Worm (Caenorhabditis elegans): ENCODE data around the gene M163.9.

The M163.9 gene

ce11 chrX:14500422-14501058, 31.2 kb downstream of the M163.9 start (continued):
- TF ChIP-seq tra-1 (GFP tag; IDR thresholded peaks at IDR 0.05), result peak; percentile 99

ce11 chrX:14502116-14502587, 32.8 kb downstream of the M163.9 start:
- TF ChIP-seq dpl-1 (GFP tag; optimal IDR thresholded peaks at IDR 0.05) (peak; percentile 12), daf-12 (tag; optimal IDR thresholded peaks at IDR 0.05) (no peak), egl-27 (tag; optimal IDR thresholded peaks at IDR 0.05) (no peak), pqm-1 (tag; optimal IDR thresholded peaks at IDR 0.05) (peak; percentile 76), dmd-8 (GFP tag; IDR thresholded peaks at IDR 0.05) (no peak), gei-8 (GFP tag; optimal IDR thresholded peaks at IDR 0.05) (peak; percentile 77), mes-2 (tag; optimal IDR thresholded peaks at IDR 0.05; ENCODE audit: poor library complexity, severe bottlenecking) (no peak), spr-3 (GFP tag; optimal IDR thresholded peaks at IDR 0.05) (no peak), nhr-77 (tag; optimal IDR thresholded peaks at IDR 0.05) (peak; percentile 76), snpc-4 (tag; optimal IDR thresholded peaks at IDR 0.05) (no peak), ama-1 (optimal IDR thresholded peaks at IDR 0.05) (no peak), fkh-10 (GFP tag; optimal IDR thresholded peaks at IDR 0.05) (no peak), T26A8.4 (GFP tag; IDR thresholded peaks at IDR 0.05) (no peak), ctbp-1 (GFP tag; IDR thresholded peaks at IDR 0.05) (no peak), arid-1 (GFP tag; conservative IDR thresholded peaks at IDR 0.05) (no peak), pha-4 (GFP tag; IDR thresholded peaks at IDR 0.05) (no peak), pha-4 (tag; optimal IDR thresholded peaks at IDR 0.05) (no peak), zip-11 (GFP tag; IDR thresholded peaks at IDR 0.05) (no peak), ceh-32 (tag; optimal IDR thresholded peaks at IDR 0.05; ENCODE audit: poor library complexity) (no peak), mdl-1 (tag; optimal IDR thresholded peaks at IDR 0.05) (peak in 1 of 2 experiments; percentile 81), nhr-76 (tag; optimal IDR thresholded peaks at IDR 0.05) (no peak), daf-8 (GFP tag; IDR thresholded peaks at IDR 0.05) (no peak), ceh-20 (GFP tag; IDR thresholded peaks at IDR 0.05) (peak; percentile 96), R02D3.7 (tag; optimal IDR thresholded peaks at IDR 0.05) (no peak), nhr-48 (tag; optimal IDR thresholded peaks at IDR 0.05) (peak; percentile 92), unc-39 (tag; optimal IDR thresholded peaks at IDR 0.05) (no peak), lin-15B (tag; optimal IDR thresholded peaks at IDR 0.05) (no peak), tag-97 (GFP tag; IDR thresholded peaks at IDR 0.05) (no peak), tra-1 (GFP tag; IDR thresholded peaks at IDR 0.05) (peak; percentile 71; the same call in 1 of the 2 replicates), nhr-25 (tag; optimal IDR thresholded peaks at IDR 0.05; ENCODE audit: borderline replicate concordance, insufficient read depth) (peak; percentile 1), Y5F2A.4 (GFP tag; optimal IDR thresholded peaks at IDR 0.05) (no peak), dve-1 (tag; optimal IDR thresholded peaks at IDR 0.05; ENCODE audit: insufficient read depth) (peak; percentile 97), lin-13 (GFP tag; optimal IDR thresholded peaks at IDR 0.05) (no peak), rbr-2 (tag; optimal IDR thresholded peaks at IDR 0.05) (no peak), hlh-30 (tag; optimal IDR thresholded peaks at IDR 0.05; ENCODE audit: insufficient read depth) (peak; percentile 92), lin-29 (GFP tag; IDR thresholded peaks at IDR 0.05) (no peak; the same call in 1 of the 2 replicates), ceh-28 (tag; optimal IDR thresholded peaks at IDR 0.05) (no peak), ceh-44 (GFP tag; IDR thresholded peaks at IDR 0.05) (no peak), skn-1 (tag; optimal IDR thresholded peaks at IDR 0.05) (no peak), ztf-7 (tag; optimal IDR thresholded peaks at IDR 0.05) (no peak), vab-7 (GFP tag; IDR thresholded peaks at IDR 0.05) (no peak), zag-1 (tag; optimal IDR thresholded peaks at IDR 0.05) (no peak), mep-1 (tag; optimal IDR thresholded peaks at IDR 0.05) (peak; percentile 80), nhr-111 (GFP tag; optimal IDR thresholded peaks at IDR 0.05) (no peak), aly-2 (tag; optimal IDR thresholded peaks at IDR 0.05) (no peak), Y75B8A.6 (GFP tag; IDR thresholded peaks at IDR 0.05) (no peak), nhr-6 (tag; optimal IDR thresholded peaks at IDR 0.05) (no peak), nhr-41 (GFP tag; IDR thresholded peaks at IDR 0.05) (no peak), nhr-42 (GFP tag; IDR thresholded peaks at IDR 0.05) (no peak)
